Fruit fly (Drosophila melanogaster): ENCODE results near the gene CG31673.

DNA sequence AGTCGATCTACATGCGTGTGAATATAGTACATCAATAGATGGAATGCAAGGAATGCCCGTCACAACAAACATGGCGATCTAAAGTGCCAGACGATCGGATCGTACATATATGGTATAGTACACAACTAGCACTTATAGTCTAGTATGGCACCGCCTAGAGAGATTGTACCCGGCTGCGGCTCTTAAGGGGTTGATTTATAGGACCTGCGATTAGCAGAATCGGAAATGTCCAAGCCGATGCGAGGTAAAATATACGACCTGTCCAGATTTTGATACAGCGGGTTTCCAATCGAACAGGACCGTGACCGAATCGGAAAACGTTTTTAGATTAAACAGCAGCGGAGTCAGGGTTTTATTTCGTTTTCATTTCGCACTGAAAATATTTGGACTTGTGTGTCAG lies 45.5 kb upstream of the CG31673 start:
- no peak for TF ChIP-seq D1 (tag; optimal IDR thresholded peaks at IDR 0.05)
- TF ChIP-seq CG12605 (GFP tag; IDR thresholded peaks at IDR 0.05), result no peak
- no peak for TF ChIP-seq EcR (GFP tag; optimal IDR thresholded peaks at IDR 0.05)
- TF ChIP-seq Ets98B (GFP tag; IDR thresholded peaks at IDR 0.05), result no peak
- no peak for TF ChIP-seq CG13204 (GFP tag; optimal IDR thresholded peaks at IDR 0.05)
- no peak for TF ChIP-seq Pif1B (GFP tag; optimal IDR thresholded peaks at IDR 0.05)
- TF ChIP-seq CG17806 (tag; optimal IDR thresholded peaks at IDR 0.05), result no peak
- TF ChIP-seq Pif1A (GFP tag; optimal IDR thresholded peaks at IDR 0.05), result no peak
- TF ChIP-seq rn (GFP tag; IDR thresholded peaks at IDR 0.05), result no peak
